Fruit fly (Drosophila melanogaster) whole organism, wandering third instar larva: ENCODE results near the gene CG6204.

Source experiments
- Abd-B ChIP-seq: fragments of >200 bp; optimal IDR thresholded peaks from 2 replicates; lab custom pipeline; 2017; ENCODE audit warnings: missing biosample characterization, missing genetic modification characterization
- CG32264 ChIP-seq: fragments of 200-800 bp; sonication (Bioruptor generic); optimal IDR thresholded peaks from 2 replicates; lab custom pipeline; 2016; ENCODE audit warnings: missing biosample characterization, missing genetic modification characterization
- CG9705 ChIP-seq: fragments of 200-800 bp; sonication (Bioruptor generic); optimal IDR thresholded peaks from 2 replicates; lab custom pipeline; 2018; ENCODE audit warnings: missing biosample characterization, mild to moderate bottlenecking, missing genetic modification characterization
- CrebA ChIP-seq: fragments of 200-800 bp; sonication (Bioruptor generic); optimal IDR thresholded peaks from 2 replicates; lab custom pipeline; 2016; ENCODE audit warnings: missing biosample characterization, mild to moderate bottlenecking, missing genetic modification characterization, borderline replicate concordance
- Dfd ChIP-seq: fragments of >200 bp; optimal IDR thresholded peaks from 2 replicates; lab custom pipeline; 2017; ENCODE audit warnings: missing biosample characterization, missing genetic modification characterization
- Dif ChIP-seq: fragments of 200-275, 200-300 bp; sonication (Bioruptor generic); optimal IDR thresholded peaks from 2 replicates; lab custom pipeline; 2018; ENCODE audit warnings: missing biosample characterization, missing genetic modification characterization; ENCODE audit not compliant: partially characterized antibody
- GATAd ChIP-seq: sonication (Bioruptor generic); optimal IDR thresholded peaks from 2 replicates; lab custom pipeline; 2016; ENCODE audit warnings: missing biosample characterization, missing genetic modification characterization
- HLH106 ChIP-seq: fragments of 200-800 bp; optimal IDR thresholded peaks from 3 replicates; lab custom pipeline; 2019; ENCODE audit warnings: missing biosample characterization, mild to moderate bottlenecking, missing genetic modification characterization, moderate library complexity
- Hnf4 ChIP-seq: fragments of 200-800 bp; sonication (Bioruptor generic); optimal IDR thresholded peaks from 2 replicates; lab custom pipeline; 2016; ENCODE audit warnings: missing biosample characterization, mild to moderate bottlenecking, missing genetic modification characterization
- Hr78 ChIP-seq: fragments of >200 bp; optimal IDR thresholded peaks from 2 replicates; lab custom pipeline; 2017; ENCODE audit warnings: missing biosample characterization, missing genetic modification characterization
- Hr83 ChIP-seq: fragments of 200-300 bp; sonication (Bioruptor generic); optimal IDR thresholded peaks from 2 replicates; lab custom pipeline; 2016; ENCODE audit warnings: missing biosample characterization, mild to moderate bottlenecking, missing genetic modification characterization, moderate library complexity; ENCODE audit not compliant: poor library complexity, severe bottlenecking
- Jra ChIP-seq: sonication (Bioruptor generic); optimal IDR thresholded peaks from 2 replicates; lab custom pipeline; 2016; ENCODE audit warnings: missing biosample characterization, missing genetic modification characterization
- Mio ChIP-seq: sonication (Bioruptor generic); optimal IDR thresholded peaks from 2 replicates; lab custom pipeline; 2016; ENCODE audit warnings: missing biosample characterization, missing genetic modification characterization
- Myc ChIP-seq: fragments of >200 bp; optimal IDR thresholded peaks from 2 replicates; lab custom pipeline; 2017
- N ChIP-seq: fragments of >200 bp; optimal IDR thresholded peaks from 2 replicates; lab custom pipeline; 2018; ENCODE audit warnings: missing biosample characterization, missing external identifiers, missing genetic modification characterization
- OdsH ChIP-seq: fragments of 200-800 bp; sonication (Bioruptor generic); optimal IDR thresholded peaks from 2 replicates; lab custom pipeline; 2016; ENCODE audit warnings: missing biosample characterization, mild to moderate bottlenecking, missing genetic modification characterization
- Rel ChIP-seq, 2 experiments: fragments of 200-800 bp; sonication (Bioruptor generic) in 1 of 2; optimal IDR thresholded peaks; 2 replicates in 1 of 2; 3 replicates in 1 of 2; lab custom pipeline; 2016 to 2019; ENCODE audit warnings: mild to moderate bottlenecking in 2 of 2, missing biosample characterization in 2 of 2, missing genetic modification characterization in 2 of 2, moderate library complexity in 1 of 2
- Sp1 ChIP-seq: fragments of 200-800 bp; sonication (Bioruptor generic); optimal IDR thresholded peaks from 3 replicates; lab custom pipeline; 2019; ENCODE audit warnings: missing biosample characterization, mild to moderate bottlenecking, missing genetic modification characterization, moderate library complexity
- Vsx2 ChIP-seq: fragments of 200-300, 225-300 bp; sonication (Bioruptor generic); optimal IDR thresholded peaks from 2 replicates; lab custom pipeline; 2018; ENCODE audit warnings: missing biosample characterization, missing genetic modification characterization; ENCODE audit not compliant: partially characterized antibody
- br ChIP-seq: fragments of 200-800 bp; sonication (Bioruptor generic); optimal IDR thresholded peaks from 2 replicates; lab custom pipeline; 2016; ENCODE audit warnings: missing biosample characterization, missing genetic modification characterization
- brk ChIP-seq: fragments of 200-800 bp; sonication (Bioruptor generic); optimal IDR thresholded peaks from 2 replicates; lab custom pipeline; 2016; ENCODE audit warnings: missing biosample characterization, mild to moderate bottlenecking, missing genetic modification characterization
- dl ChIP-seq, 2 experiments: fragments of 175-275, 200-275 bp in 1 of 2; fragments of 200-275 bp in 1 of 2; sonication (Bioruptor generic); optimal IDR thresholded peaks; lab custom pipeline; 2018; ENCODE audit warnings: mild to moderate bottlenecking in 2 of 2, missing biosample characterization in 2 of 2, missing genetic modification characterization in 2 of 2, moderate library complexity in 2 of 2; ENCODE audit not compliant: partially characterized antibody in 2 of 2, insufficient read depth in 1 of 2
- dmrt93B ChIP-seq: fragments of 200-800 bp; sonication (Bioruptor generic); optimal IDR thresholded peaks from 2 replicates; lab custom pipeline; 2018; ENCODE audit warnings: missing biosample characterization, mild to moderate bottlenecking, missing genetic modification characterization
- dsf ChIP-seq: sonication (Bioruptor generic); optimal IDR thresholded peaks from 2 replicates; lab custom pipeline; 2016; ENCODE audit warnings: missing biosample characterization, missing genetic modification characterization, borderline replicate concordance
- ey ChIP-seq: fragments of 200-800 bp; sonication (Bioruptor generic); optimal IDR thresholded peaks from 2 replicates; lab custom pipeline; 2016; ENCODE audit warnings: missing biosample characterization, missing genetic modification characterization
- foxo ChIP-seq, 2 experiments: fragments of 200-800 bp; sonication (Bioruptor generic); optimal IDR thresholded peaks; 2 replicates in 1 of 2; 3 replicates in 1 of 2; lab custom pipeline; 2016 to 2017; ENCODE audit warnings: missing biosample characterization in 2 of 2, missing genetic modification characterization in 2 of 2
- fru ChIP-seq: fragments of 200-800 bp; sonication (Bioruptor generic); optimal IDR thresholded peaks from 3 replicates; lab custom pipeline; 2016; ENCODE audit warnings: missing biosample characterization, mild to moderate bottlenecking, missing genetic modification characterization
- h ChIP-seq: fragments of 200-800 bp; sonication (Bioruptor generic); optimal IDR thresholded peaks from 3 replicates; lab custom pipeline; 2016; ENCODE audit warnings: missing biosample characterization, mild to moderate bottlenecking, missing genetic modification characterization
- jim ChIP-seq: fragments of 175-275, 200-325 bp; sonication (Bioruptor generic); optimal IDR thresholded peaks from 2 replicates; lab custom pipeline; 2016; ENCODE audit warnings: missing biosample characterization, mild to moderate bottlenecking, missing genetic modification characterization
- lola ChIP-seq: fragments of >200 bp; optimal IDR thresholded peaks from 2 replicates; lab custom pipeline; 2017; ENCODE audit warnings: missing biosample characterization, missing genetic modification characterization
- pan ChIP-seq: fragments of >200 bp; optimal IDR thresholded peaks from 2 replicates; lab custom pipeline; 2017
- psq ChIP-seq: fragments of 200-800 bp; sonication (Bioruptor generic); optimal IDR thresholded peaks from 3 replicates; lab custom pipeline; 2017; ENCODE audit warnings: missing biosample characterization, mild to moderate bottlenecking, missing genetic modification characterization, moderate library complexity
- rgr ChIP-seq: fragments of 200-800 bp; sonication (Bioruptor generic); optimal IDR thresholded peaks from 3 replicates; lab custom pipeline; 2016; ENCODE audit warnings: missing biosample characterization, mild to moderate bottlenecking, missing genetic modification characterization
- sage ChIP-seq: fragments of 200-800 bp; sonication (Bioruptor generic); optimal IDR thresholded peaks from 2 replicates; lab custom pipeline; 2016; ENCODE audit warnings: missing biosample characterization, mild to moderate bottlenecking, missing genetic modification characterization
- sv ChIP-seq: fragments of 200-800 bp; sonication (Bioruptor generic); optimal IDR thresholded peaks from 3 replicates; lab custom pipeline; 2016; ENCODE audit warnings: missing biosample characterization, missing genetic modification characterization
- tai ChIP-seq: sonication (Bioruptor generic); optimal IDR thresholded peaks from 2 replicates; lab custom pipeline; 2016; ENCODE audit warnings: missing biosample characterization, missing genetic modification characterization
- usp ChIP-seq: fragments of >200 bp; optimal IDR thresholded peaks from 2 replicates; lab custom pipeline; 2017; ENCODE audit warnings: missing biosample characterization, missing genetic modification characterization
- woc ChIP-seq: sonication (Bioruptor generic); optimal IDR thresholded peaks from 2 replicates; lab custom pipeline; 2016; ENCODE audit warnings: missing biosample characterization, mild to moderate bottlenecking, missing genetic modification characterization

CG6204 gene

DNA sequence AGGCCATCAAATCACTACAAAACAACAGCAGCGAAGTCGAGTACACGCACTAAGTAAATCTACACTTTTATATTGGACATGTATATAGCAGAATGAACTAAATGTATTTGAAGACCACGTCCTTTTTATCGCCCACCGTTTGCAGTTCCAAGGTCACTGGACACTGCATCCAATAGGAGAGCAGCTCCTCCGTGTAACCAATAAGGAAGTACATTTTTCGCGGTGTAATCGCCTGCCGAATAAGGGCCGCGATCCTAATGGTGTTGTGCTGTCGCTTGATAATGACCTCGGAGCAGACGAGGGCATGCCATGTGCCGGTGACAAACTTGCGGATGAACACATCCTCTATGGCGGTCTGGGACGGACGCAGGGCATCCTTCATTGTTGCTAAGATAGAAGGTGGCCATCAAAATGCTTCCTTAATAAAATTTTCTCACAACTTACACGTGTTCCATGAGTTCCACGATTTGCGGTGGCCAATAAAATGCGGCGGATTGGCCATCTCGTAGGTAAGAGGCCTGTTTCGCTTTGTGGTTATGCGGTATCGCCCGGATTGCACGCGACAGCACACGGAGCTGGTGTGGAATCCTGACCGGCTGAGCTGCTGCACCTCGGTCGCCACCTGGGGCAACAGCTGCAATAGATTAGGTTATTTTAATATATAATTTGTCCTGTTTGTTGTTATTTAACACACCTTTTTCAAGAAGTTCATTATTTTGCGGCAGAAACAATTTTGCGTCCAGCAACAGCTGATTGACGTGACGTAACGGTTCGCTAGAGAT is 30.7 kb upstream of the CG6204 start, which contains the start of gene mRpS24:
Gene mRpS24, minus strand, starts transcription at position 772 of the 782 bp plus-strand sequence.
- TF ChIP-seq HLH106 (tag; lab: Kevin White, UChicago) (no peak), Rel (GFP tag; optimal IDR thresholded peaks at IDR 0.05; lab: Kevin White, UChicago) (no peak), Rel (tag; optimal IDR thresholded peaks at IDR 0.05; lab: Kevin White, UChicago) (no peak), OdsH (GFP tag; lab: Kevin White, UChicago) (no peak), Vsx2 (GFP tag; lab: Kevin White, UChicago) (no peak)

DNA sequence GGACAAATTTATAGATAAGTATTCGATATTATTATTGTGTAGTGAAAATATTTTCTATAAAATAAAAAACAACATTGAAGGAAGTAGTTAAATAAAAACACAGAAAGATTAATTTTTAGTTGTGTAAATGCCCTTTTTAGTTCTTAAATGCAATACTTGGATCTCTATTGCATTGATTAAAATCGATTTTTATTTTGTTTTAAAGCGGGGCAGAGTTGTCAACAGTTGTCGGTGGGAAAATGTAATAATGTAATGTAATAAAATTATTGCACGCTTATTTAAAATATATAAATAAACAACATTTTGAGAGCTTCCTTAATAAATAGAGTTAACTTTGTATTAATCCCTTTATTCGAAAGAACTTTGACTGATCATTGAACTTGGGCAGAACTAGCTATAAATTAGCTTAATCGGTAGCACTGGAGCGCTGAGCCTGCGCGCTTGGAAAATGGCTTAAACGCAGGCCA is 30.0 kb upstream of the CG6204 start, which contains the start of gene Apc2:
Gene Apc2, plus strand, starts transcription at position 411 of the 467 bp plus-strand sequence.
- TF ChIP-seq usp (no peak), dmrt93B (GFP tag; lab: Kevin White, UChicago) (peak; percentile 34), Myc (peak; percentile 90), CG32264 (no peak), brk (GFP tag; lab: Kevin White, UChicago) (no peak), N (GFP tag; lab: Kevin White, UChicago) (no peak), jim (no peak), ey (peak; percentile 42), tai (GFP tag; lab: Kevin White, UChicago) (no peak), foxo (GFP tag; optimal IDR thresholded peaks at IDR 0.05; lab: Kevin White, UChicago) (peak in 1 of 2 experiments; percentile 62), HLH106 (tag; lab: Kevin White, UChicago) (peak; percentile 76), GATAd (no peak), woc (GFP tag; lab: Kevin White, UChicago) (peak; percentile 73), dsf (GFP tag; lab: Kevin White, UChicago) (peak; percentile 51), rgr (peak; percentile 54), Dif (GFP tag; lab: Kevin White, UChicago) (no peak), OdsH (GFP tag; lab: Kevin White, UChicago) (peak; percentile 17), psq (peak; percentile 56), Vsx2 (GFP tag; lab: Kevin White, UChicago) (no peak), sv (peak; percentile 4), dl (GFP tag; optimal IDR thresholded peaks at IDR 0.05; lab: Kevin White, UChicago; ENCODE audit: insufficient read depth in 1 of 2, partially characterized antibody in 2 of 2) (no peak), Abd-B (no peak), CrebA (GFP tag; lab: Kevin White, UChicago) (no peak), Rel (GFP tag; optimal IDR thresholded peaks at IDR 0.05; lab: Kevin White, UChicago) (no peak), Rel (tag; optimal IDR thresholded peaks at IDR 0.05; lab: Kevin White, UChicago) (no peak), CG9705 (GFP tag; lab: Kevin White, UChicago) (peak; percentile 42), br (GFP tag; lab: Kevin White, UChicago) (peak; percentile 52), lola (GFP tag; lab: Kevin White, UChicago) (no peak), Dfd (GFP tag; lab: Kevin White, UChicago) (no peak), Hr78 (GFP tag; lab: Kevin White, UChicago) (no peak), pan (lab: Kevin White, UChicago) (no peak), Sp1 (GFP tag; lab: Kevin White, UChicago) (peak; percentile 69), Mio (GFP tag; lab: Kevin White, UChicago) (no peak), Jra (GFP tag; lab: Kevin White, UChicago) (peak; percentile 38), Hr83 (GFP tag; lab: Kevin White, UChicago) (no peak), sage (GFP tag; lab: Kevin White, UChicago) (no peak), h (peak; percentile 58), fru (GFP tag; lab: Kevin White, UChicago) (peak; percentile 59), Hnf4 (GFP tag; lab: Kevin White, UChicago) (no peak)
